Fruit fly (Drosophila melanogaster) whole organism, wandering third instar larva: ENCODE results near the gene CG6310.

ENCODE experiments used
- OdsH ChIP-seq: fragments of 200-800 bp; sonication (Bioruptor generic); optimal IDR thresholded peaks from 2 replicates; lab custom pipeline; 2016; ENCODE audit warnings: missing biosample characterization, mild to moderate bottlenecking, missing genetic modification characterization
- dsf ChIP-seq: sonication (Bioruptor generic); optimal IDR thresholded peaks from 2 replicates; lab custom pipeline; 2016; ENCODE audit warnings: missing biosample characterization, missing genetic modification characterization, borderline replicate concordance

DNA sequence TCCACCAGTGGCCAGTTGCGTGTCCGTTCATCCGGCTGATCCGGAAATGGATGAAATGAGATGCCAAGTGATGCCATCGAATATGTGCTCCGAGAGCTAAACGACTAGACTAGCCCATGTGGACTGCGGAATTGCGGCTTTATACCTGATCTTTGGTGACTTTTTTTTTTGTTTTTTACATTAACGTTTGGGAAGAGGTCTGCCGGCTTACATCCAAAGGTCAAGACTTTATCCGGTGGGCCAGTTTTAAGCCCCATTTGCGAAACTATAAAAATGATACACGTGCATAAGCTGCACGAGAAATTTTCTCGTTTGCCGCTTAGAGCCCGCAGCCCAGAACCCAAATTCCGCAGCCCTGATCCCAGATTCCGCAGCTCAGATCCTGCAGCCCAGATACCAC, 33.3 kb upstream of the CG6310 start, which contains the start of gene Elo68alpha:
- TF ChIP-seq OdsH (GFP tag; lab: Kevin White, UChicago), result no peak
- no peak for TF ChIP-seq dsf
